Fruit fly (Drosophila melanogaster): ENCODE results near the gene stops.
A peak's percentile ranks its signal among the peaks of the same experiment; 100 is the strongest.

stops gene

DNA sequence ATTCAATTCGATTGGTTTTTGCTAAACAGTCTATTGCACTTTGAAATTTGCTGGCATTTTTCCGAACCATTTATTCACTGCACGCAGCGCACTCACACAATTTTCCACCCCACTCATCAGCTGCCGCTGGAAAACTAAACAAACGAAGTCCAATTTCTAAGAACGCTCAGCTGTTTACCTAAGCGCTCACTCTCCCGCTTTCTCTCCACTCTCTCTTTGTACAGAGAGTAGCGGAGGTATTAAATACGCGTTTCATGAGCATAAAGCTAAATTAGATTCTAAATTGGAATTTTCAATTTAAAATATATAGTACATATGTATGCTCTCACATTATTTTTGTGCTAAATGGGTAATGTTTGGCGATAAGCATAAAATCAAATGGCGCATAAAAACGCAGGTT is at the start of gene stops:
stops (minus strand) TSS at position 139 of the 400 bp plus-strand sequence.
- TF ChIP-seq CG32006 (GFP tag; optimal IDR thresholded peaks at IDR 0.05) = peak; percentile 5
- TF ChIP-seq achi (GFP tag; optimal IDR thresholded peaks at IDR 0.05) = no peak
- TF ChIP-seq CG6276 (GFP tag; optimal IDR thresholded peaks at IDR 0.05) = peak; percentile 16
- TF ChIP-seq Met (GFP tag; optimal IDR thresholded peaks at IDR 0.05) = no peak
- TF ChIP-seq fkh (GFP tag; optimal IDR thresholded peaks at IDR 0.05) = peak; percentile 78
- peak; percentile 68; the same call in 2 of the 3 replicates for TF ChIP-seq eg (GFP tag; IDR thresholded peaks at IDR 0.05)
- peak; percentile 42 for TF ChIP-seq svp (GFP tag)
- TF ChIP-seq CG8119 (GFP tag; IDR thresholded peaks at IDR 0.05) = no peak
- no peak for TF ChIP-seq CG11902 (GFP tag; optimal IDR thresholded peaks at IDR 0.05)
- TF ChIP-seq CG6163 (GFP tag; IDR thresholded peaks at IDR 0.05) = 0 out of 3 replicates have a peak, but pooled peaks have one; percentile 18

DNA sequence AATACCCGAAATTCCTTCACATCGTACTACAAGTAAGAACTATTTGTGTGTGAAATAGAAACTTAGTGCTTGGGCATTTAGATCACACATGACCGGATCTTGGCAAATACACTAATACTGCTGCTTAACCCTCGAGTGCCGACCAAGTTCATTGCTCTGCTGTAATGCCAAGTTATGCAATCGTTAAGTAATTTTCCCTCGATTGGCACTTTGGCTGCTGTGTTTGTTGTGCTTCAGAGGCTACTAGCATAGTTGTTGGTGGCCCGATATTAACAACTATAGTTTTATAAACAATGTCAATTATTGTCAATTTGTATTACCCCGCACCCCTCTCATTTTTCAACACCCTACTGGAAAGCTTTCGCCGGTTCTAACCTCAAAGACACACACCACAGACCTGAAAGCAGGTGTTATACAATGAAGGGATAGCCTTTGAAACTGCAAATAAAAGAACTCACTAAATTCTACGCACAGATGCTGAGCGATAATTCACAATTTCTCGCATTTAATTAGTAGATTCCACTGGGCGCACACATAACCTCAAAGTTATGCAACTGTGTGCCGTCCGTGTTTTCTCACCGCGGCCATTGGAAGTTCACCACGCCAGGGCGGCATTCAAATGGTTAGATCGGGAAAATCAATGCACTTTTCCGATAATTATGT is 49.4 kb upstream of the stops start:
- peak; percentile 19 for TF ChIP-seq topi (GFP tag; optimal IDR thresholded peaks at IDR 0.05)
- peak; percentile 12 for TF ChIP-seq Eip78C (GFP tag)
- no peak for TF ChIP-seq CG31627 (GFP tag; optimal IDR thresholded peaks at IDR 0.05)
- TF ChIP-seq CG9139 (GFP tag; optimal IDR thresholded peaks at IDR 0.05) = no peak
- peak; percentile 27 for TF ChIP-seq Sox14 (GFP tag; optimal IDR thresholded peaks at IDR 0.05)
- peak; percentile 3 for TF ChIP-seq esn (GFP tag; optimal IDR thresholded peaks at IDR 0.05)
- no peak for TF ChIP-seq fd85E (GFP tag; optimal IDR thresholded peaks at IDR 0.05)
- no peak for TF ChIP-seq ss (GFP tag; optimal IDR thresholded peaks at IDR 0.05)
- TF ChIP-seq vri (GFP tag; optimal IDR thresholded peaks at IDR 0.05) = peak; percentile 98
- TF ChIP-seq CG6854 (GFP tag; optimal IDR thresholded peaks at IDR 0.05) = peak; percentile 14
- no peak for TF ChIP-seq Sox102F (GFP tag; optimal IDR thresholded peaks at IDR 0.05)

DNA sequence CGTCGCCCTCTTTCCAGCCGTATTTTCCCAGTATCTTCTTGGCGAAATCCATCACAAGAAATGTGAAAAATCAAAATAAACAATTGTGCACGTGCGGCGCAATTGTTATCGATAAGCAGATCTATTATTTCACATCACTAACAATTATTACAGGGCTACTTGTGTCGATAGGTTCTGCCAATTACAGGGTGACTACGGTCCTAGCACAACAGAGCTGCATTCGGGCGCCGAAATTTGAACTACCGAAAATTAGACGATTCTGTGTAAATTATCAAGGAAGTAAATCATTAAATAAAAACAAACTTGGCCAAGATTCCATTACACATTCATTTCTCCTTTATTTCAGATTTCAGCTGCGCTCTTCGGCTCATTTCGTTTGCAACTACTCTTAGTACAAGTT is 46.9 kb upstream of the stops start, which contains the start of gene CG15561:
CG15561 (minus strand) TSS at position 113 of the 400 bp plus-strand sequence.
- TF ChIP-seq CG6854 (GFP tag; optimal IDR thresholded peaks at IDR 0.05) (peak; percentile 39), CG32006 (GFP tag; optimal IDR thresholded peaks at IDR 0.05) (no peak), lz (GFP tag; optimal IDR thresholded peaks at IDR 0.05) (peak; percentile 45)

DNA sequence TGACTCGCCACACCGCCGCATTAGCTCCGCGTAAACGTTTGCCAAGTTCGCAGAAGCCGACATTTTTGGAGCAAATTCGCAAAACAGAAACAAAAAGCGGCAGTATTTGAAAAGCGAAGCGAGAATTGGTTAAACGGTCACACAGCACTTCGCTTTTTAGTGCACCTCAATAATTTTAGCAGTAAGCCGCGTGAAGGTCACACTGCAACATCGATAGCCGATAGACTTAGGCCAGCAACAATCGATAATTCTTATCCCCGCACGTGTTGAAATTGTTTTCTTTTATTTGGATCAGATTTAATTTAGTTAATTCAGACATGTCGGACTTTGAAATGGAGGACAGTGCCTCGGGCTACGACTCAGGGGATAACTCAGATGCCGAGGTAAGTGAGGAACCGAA is 44.3 kb upstream of the stops start, which contains the start of the genes Zwilch and CG1542:
Zwilch (minus strand) TSS at position 150 of the 400 bp plus-strand sequence.
CG1542 (plus strand) TSS at position 232 of the 400 bp plus-strand sequence.
- TF ChIP-seq Ets21C (GFP tag; optimal IDR thresholded peaks at IDR 0.05) (no peak), salr (GFP tag; optimal IDR thresholded peaks at IDR 0.05) (no peak), CG11762 (GFP tag; optimal IDR thresholded peaks at IDR 0.05; ENCODE audit: insufficient read depth) (no peak), dac (GFP tag; optimal IDR thresholded peaks at IDR 0.05) (no peak), Met (GFP tag; optimal IDR thresholded peaks at IDR 0.05) (no peak), net (GFP tag; optimal IDR thresholded peaks at IDR 0.05) (no peak), CG7368 (GFP tag; optimal IDR thresholded peaks at IDR 0.05) (no peak), CG6854 (GFP tag; optimal IDR thresholded peaks at IDR 0.05) (no peak), CG3919 (GFP tag; optimal IDR thresholded peaks at IDR 0.05) (no peak), fd59A (GFP tag; optimal IDR thresholded peaks at IDR 0.05) (no peak), CG6276 (GFP tag; optimal IDR thresholded peaks at IDR 0.05) (no peak), vri (GFP tag; optimal IDR thresholded peaks at IDR 0.05) (no peak), CG31627 (GFP tag; optimal IDR thresholded peaks at IDR 0.05) (no peak), CG6163 (GFP tag; IDR thresholded peaks at IDR 0.05) (no peak), CG6808 (GFP tag; optimal IDR thresholded peaks at IDR 0.05) (no peak)

DNA sequence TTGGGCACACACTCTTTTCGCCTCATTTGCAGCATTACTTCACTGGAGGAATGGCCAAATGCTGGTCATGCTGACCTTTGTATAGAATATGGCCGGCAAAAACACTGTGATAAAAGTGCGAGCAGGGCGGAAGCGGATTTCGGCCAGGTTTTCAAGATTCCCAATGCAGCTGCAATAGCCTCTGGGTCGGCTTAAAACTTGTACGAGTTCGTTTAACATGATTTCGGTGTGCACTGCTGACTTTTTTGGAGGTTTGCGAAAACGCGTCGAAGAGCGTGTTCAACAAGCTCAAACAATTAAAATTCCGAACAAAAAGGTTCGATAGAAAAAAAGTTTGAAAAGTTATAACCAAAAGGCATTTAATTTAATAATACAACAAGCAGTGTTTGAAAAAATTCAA is 41.7 kb upstream of the stops start, which contains the start of gene chp:
chp (minus strand) TSS at position 101 of the 400 bp plus-strand sequence.
- TF ChIP-seq Sox15 (GFP tag; optimal IDR thresholded peaks at IDR 0.05) (no peak), CG4318 (GFP tag; optimal IDR thresholded peaks at IDR 0.05) (no peak), Hr4 (GFP tag; optimal IDR thresholded peaks at IDR 0.05) (no peak), Smox (GFP tag; optimal IDR thresholded peaks at IDR 0.05) (no peak), CG10631 (GFP tag; optimal IDR thresholded peaks at IDR 0.05) (no peak), CG9139 (GFP tag; optimal IDR thresholded peaks at IDR 0.05) (no peak), CG10669 (GFP tag; optimal IDR thresholded peaks at IDR 0.05) (no peak), esn (GFP tag; optimal IDR thresholded peaks at IDR 0.05) (no peak), CG3919 (GFP tag; optimal IDR thresholded peaks at IDR 0.05) (no peak), CG11902 (GFP tag; optimal IDR thresholded peaks at IDR 0.05) (no peak), OdsH (GFP tag; optimal IDR thresholded peaks at IDR 0.05) (no peak), eg (GFP tag; IDR thresholded peaks at IDR 0.05) (no peak), Gug (GFP tag; IDR thresholded peaks at IDR 0.05) (no peak), Blimp-1 (GFP tag; optimal IDR thresholded peaks at IDR 0.05) (no peak)
